Worm (Caenorhabditis elegans) whole organism, L4/young adult: Measurements from ENCODE around the gene Y60A3A.23.

Experiments
- W03F9.2 ChIP-seq: fragments of 150-350 bp; optimal IDR thresholded peaks from 2 replicates; lab custom pipeline; 2014; ENCODE audit warnings: missing biosample characterization, missing genetic modification characterization
- dao-5 ChIP-seq: sonication (generic microtip); optimal IDR thresholded peaks from 2 replicates; lab custom pipeline; 2016; ENCODE audit warnings: missing genotype, missing genetic modification characterization, moderate library complexity, missing compliant biosample characterization
- him-1 ChIP-seq: sonication (generic microtip); optimal IDR thresholded peaks from 2 replicates; lab custom pipeline; 2016; ENCODE audit warnings: missing genotype, missing genetic modification reagents, missing genetic modification characterization, missing compliant biosample characterization

ce11 chrV:20037287-20037686 is 29.7 kb downstream of the Y60A3A.23 start, which contains the start of gene Y113G7A.16:
- TF ChIP-seq W03F9.2 (tag; lab: Kevin White, UChicago) (no peak), him-1 (no peak), dao-5 (no peak)
